Fruit fly (Drosophila melanogaster) whole organism, embryonic: ENCODE data around the gene UbcE2H.

ENCODE experiments used
- Awh ChIP-seq: fragments of 200-800 bp; sonication (Bioruptor generic); IDR thresholded peaks from 2 replicates; pipeline ENCODE4, ENCODE4 v1.3.6; 2022; ENCODE audit warnings: missing biosample characterization, missing genetic modification characterization
- B-H1 ChIP-seq: fragments of 200-800 bp; sonication (Bioruptor generic); IDR thresholded peaks from 3 replicates; pipeline ENCODE4 v1.3.6; 2022; ENCODE audit warnings: missing biosample characterization, missing genetic modification characterization
- C15 ChIP-seq: fragments of 200-800 bp; sonication (Bioruptor generic); IDR thresholded peaks from 3 replicates; pipeline ENCODE4 v1.3.6; 2022; ENCODE audit warnings: missing biosample characterization, missing genetic modification characterization
- CG10274 ChIP-seq: fragments of 200-800 bp; sonication (Bioruptor generic); optimal IDR thresholded peaks from 3 replicates; lab custom pipeline; 2017; ENCODE audit warnings: missing biosample characterization, mild to moderate bottlenecking, missing genetic modification characterization
- CG10366 ChIP-seq: fragments of 200-800 bp; sonication (Bioruptor generic); IDR thresholded peaks from 2 replicates; pipeline ENCODE4 v1.3.6; 2022; ENCODE audit warnings: missing biosample characterization, missing genetic modification characterization
- CG10565 ChIP-seq: fragments of 200-800 bp; sonication (Bioruptor generic); optimal IDR thresholded peaks from 3 replicates; lab custom pipeline; 2016; ENCODE audit warnings: missing biosample characterization, mild to moderate bottlenecking, missing genetic modification characterization
- CG11085 ChIP-seq: fragments of 200-800 bp; sonication (Bioruptor generic); IDR thresholded peaks from 2 replicates; pipeline ENCODE4 v1.3.6; 2022; ENCODE audit warnings: missing biosample characterization, missing genetic modification characterization
- CG11456 ChIP-seq: fragments of 200-800 bp; sonication (Bioruptor generic); IDR thresholded peaks from 3 replicates; pipeline ENCODE4 v1.3.6; 2022; ENCODE audit warnings: missing biosample characterization, missing genetic modification characterization
- CG13287 ChIP-seq: fragments of 200-800 bp; sonication (Bioruptor generic); IDR thresholded peaks from 2 replicates; pipeline ENCODE4 v1.3.6; 2022; ENCODE audit warnings: missing biosample characterization, missing genetic modification characterization; ENCODE audit not compliant: partially characterized antibody
- CG15011 ChIP-seq: fragments of 200-800 bp; sonication (Bioruptor generic); optimal IDR thresholded peaks from 3 replicates; lab custom pipeline; 2018; ENCODE audit warnings: missing biosample characterization, mild to moderate bottlenecking, missing genetic modification characterization
- CG16813 ChIP-seq: fragments of 200-800 bp; sonication (Bioruptor generic); IDR thresholded peaks from 3 replicates; pipeline ENCODE4 v1.3.6; 2022; ENCODE audit warnings: missing biosample characterization, missing genetic modification characterization; ENCODE audit not compliant: partially characterized antibody
- CG17912 ChIP-seq: fragments of 200-800 bp; sonication (Bioruptor generic); optimal IDR thresholded peaks from 2 replicates; lab custom pipeline; 2018; ENCODE audit warnings: missing biosample characterization, mild to moderate bottlenecking, missing genetic modification characterization
- CG2875 ChIP-seq: fragments of 200-800 bp; sonication (Bioruptor generic); optimal IDR thresholded peaks from 2 replicates; lab custom pipeline; 2017; ENCODE audit warnings: missing biosample characterization, mild to moderate bottlenecking, missing genetic modification characterization, missing genetic modification reagents
- CG34376 ChIP-seq: fragments of 200-800 bp; sonication (Bioruptor generic); optimal IDR thresholded peaks from 2 replicates; lab custom pipeline; 2018; ENCODE audit warnings: missing biosample characterization, mild to moderate bottlenecking, missing genetic modification characterization
- CG42726 ChIP-seq: fragments of 200-800 bp; sonication (Bioruptor generic); IDR thresholded peaks from 2 replicates; pipeline ENCODE4 v1.3.6; 2022; ENCODE audit warnings: missing biosample characterization, missing genetic modification characterization; ENCODE audit not compliant: partially characterized antibody
- CG43689 ChIP-seq: fragments of 200-800 bp; sonication (Bioruptor generic); IDR thresholded peaks from 2 replicates; pipeline ENCODE4 v1.3.6; 2022; ENCODE audit warnings: missing biosample characterization, missing genetic modification characterization
- CG4617 ChIP-seq: fragments of 200-800 bp; sonication (Bioruptor generic); optimal IDR thresholded peaks from 3 replicates; lab custom pipeline; 2016; ENCODE audit warnings: missing biosample characterization, missing genetic modification characterization, borderline replicate concordance
- CG4820 ChIP-seq: fragments of 200-800 bp; sonication (Bioruptor generic); optimal IDR thresholded peaks from 3 replicates; lab custom pipeline; 2016; ENCODE audit warnings: missing biosample characterization, missing genetic modification characterization
- CG6272 ChIP-seq: fragments of 200-800 bp; sonication (Bioruptor generic); IDR thresholded peaks from 2 replicates; pipeline ENCODE4 v1.3.6; 2022; ENCODE audit warnings: missing biosample characterization, missing genetic modification characterization
- CG6689 ChIP-seq: fragments of 200-800 bp; sonication (Bioruptor generic); IDR thresholded peaks from 2 replicates; pipeline ENCODE4 v1.3.6; 2022; ENCODE audit warnings: missing biosample characterization, missing genetic modification characterization
- CG8281 ChIP-seq: fragments of 200-800 bp; sonication (Bioruptor generic); optimal IDR thresholded peaks from 2 replicates; lab custom pipeline; 2018; ENCODE audit warnings: missing biosample characterization, mild to moderate bottlenecking, missing genetic modification characterization, moderate library complexity
- CG9437 ChIP-seq: fragments of 200-800 bp; sonication (Bioruptor generic); optimal IDR thresholded peaks from 2 replicates; lab custom pipeline; 2018; ENCODE audit warnings: missing biosample characterization, mild to moderate bottlenecking, missing genetic modification characterization
- Camta ChIP-seq: fragments of 200-800 bp; sonication (Bioruptor generic); optimal IDR thresholded peaks from 2 replicates; lab custom pipeline; 2016; ENCODE audit warnings: missing biosample characterization, missing genetic modification characterization
- CkIIα-i1 ChIP-seq: fragments of 200-800 bp; sonication (Bioruptor generic); IDR thresholded peaks from 2 replicates; pipeline ENCODE4 v1.3.6; 2022; ENCODE audit warnings: missing biosample characterization, missing genetic modification characterization
- CoRest ChIP-seq: fragments of 200-800 bp; sonication (Bioruptor generic); optimal IDR thresholded peaks from 3 replicates; lab custom pipeline; 2018; ENCODE audit warnings: missing biosample characterization, mild to moderate bottlenecking, missing genetic modification characterization, moderate library complexity
- D ChIP-seq, 2 experiments: fragments of 200-800 bp in 1 of 2; fragments of >200 bp in 1 of 2; sonication (Bioruptor generic) in 1 of 2; optimal IDR thresholded peaks; 2 replicates in 1 of 2; 3 replicates in 1 of 2; lab custom pipeline; 2017; ENCODE audit warnings: mild to moderate bottlenecking in 1 of 2, missing biosample characterization in 1 of 2, missing genetic modification characterization in 1 of 2, missing genetic modification reagents in 1 of 2
- Eip74EF ChIP-seq, 2 experiments: fragments of 200-800 bp in 1 of 2; fragments of >200 bp in 1 of 2; sonication (Bioruptor generic) in 1 of 2; optimal IDR thresholded peaks; 2 replicates each; lab custom pipeline; 2017 to 2019; ENCODE audit warnings: missing biosample characterization in 2 of 2, missing genetic modification characterization in 2 of 2, mild to moderate bottlenecking in 1 of 2, moderate library complexity in 1 of 2
- Hmr ChIP-seq: fragments of 200-800 bp; sonication (Bioruptor generic); optimal IDR thresholded peaks from 3 replicates; lab custom pipeline; 2017; ENCODE audit warnings: mild to moderate bottlenecking, missing biosample characterization, missing genetic modification reagents, missing genetic modification characterization
- MBD-R2 ChIP-seq: fragments of 200-800 bp; sonication (Bioruptor generic); IDR thresholded peaks from 2 replicates; pipeline ENCODE4 v1.3.6; 2022; ENCODE audit warnings: missing biosample characterization, missing genetic modification characterization
- NC2β ChIP-seq: fragments of 200-800 bp; sonication (Bioruptor generic); optimal IDR thresholded peaks from 2 replicates; lab custom pipeline; 2016; ENCODE audit warnings: missing biosample characterization, missing genetic modification characterization
- NfI ChIP-seq: fragments of 200-800 bp; sonication (Bioruptor generic); optimal IDR thresholded peaks from 3 replicates; lab custom pipeline; 2018; ENCODE audit warnings: missing biosample characterization, mild to moderate bottlenecking, missing genetic modification characterization, moderate library complexity
- Optix ChIP-seq: fragments of 200-800 bp; sonication (Bioruptor generic); IDR thresholded peaks from 3 replicates; pipeline ENCODE4 v1.3.6; 2022; ENCODE audit warnings: missing biosample characterization, missing genetic modification characterization
- Six4 ChIP-seq: fragments of 200-800 bp; sonication (Bioruptor generic); optimal IDR thresholded peaks from 2 replicates; lab custom pipeline; 2016; ENCODE audit warnings: missing biosample characterization, missing genetic modification characterization
- Sry-δ ChIP-seq: fragments of 200-800 bp; sonication (Bioruptor generic); optimal IDR thresholded peaks from 2 replicates; lab custom pipeline; 2016; ENCODE audit warnings: missing biosample characterization, missing genetic modification characterization
- Ssrp ChIP-seq: fragments of 200-800 bp; sonication (Bioruptor generic); optimal IDR thresholded peaks from 2 replicates; lab custom pipeline; 2018; ENCODE audit warnings: missing biosample characterization, mild to moderate bottlenecking, missing genetic modification characterization, moderate library complexity
- br ChIP-seq: fragments of >200 bp; optimal IDR thresholded peaks from 2 replicates; lab custom pipeline; 2017
- btn ChIP-seq: fragments of 200-800 bp; sonication (Bioruptor generic); optimal IDR thresholded peaks from 2 replicates; lab custom pipeline; 2016; ENCODE audit warnings: missing biosample characterization, missing genetic modification characterization
- cg ChIP-seq: fragments of 200-800 bp; sonication (Bioruptor generic); optimal IDR thresholded peaks from 3 replicates; lab custom pipeline; 2019; ENCODE audit warnings: missing biosample characterization, mild to moderate bottlenecking, missing genetic modification characterization, moderate library complexity
- dati ChIP-seq: fragments of 200-800 bp; sonication (Bioruptor generic); IDR thresholded peaks from 2 replicates; pipeline ENCODE4 v1.3.6; 2022; ENCODE audit warnings: missing biosample characterization, missing genetic modification characterization
- dm ChIP-seq: fragments of 200-800 bp; sonication (Bioruptor generic); optimal IDR thresholded peaks from 3 replicates; lab custom pipeline; 2016; ENCODE audit warnings: missing biosample characterization, missing genetic modification characterization
- dmrt99B ChIP-seq: fragments of 200-800 bp; sonication (Bioruptor generic); optimal IDR thresholded peaks from 2 replicates; lab custom pipeline; 2018; ENCODE audit warnings: missing biosample characterization, mild to moderate bottlenecking, missing genetic modification characterization, moderate library complexity
- dysf ChIP-seq: fragments of 200-800 bp; sonication (Bioruptor generic); IDR thresholded peaks from 3 replicates; pipeline ENCODE4 v1.3.6; 2022; ENCODE audit warnings: missing biosample characterization, missing genetic modification characterization
- ftz-f1 ChIP-seq: fragments of 200-800 bp; sonication (Bioruptor generic); optimal IDR thresholded peaks from 2 replicates; lab custom pipeline; 2016; ENCODE audit warnings: missing biosample characterization, missing genetic modification characterization
- gce ChIP-seq: fragments of 200-800 bp; sonication (Bioruptor generic); IDR thresholded peaks from 3 replicates; pipeline ENCODE4 v1.3.6; 2022; ENCODE audit warnings: missing biosample characterization, missing genetic modification characterization
- gsb ChIP-seq: fragments of 200-800 bp; sonication (Bioruptor generic); IDR thresholded peaks from 2 replicates; pipeline ENCODE4 v1.3.6; 2022; ENCODE audit warnings: missing biosample characterization, missing genetic modification characterization
- lbe ChIP-seq: fragments of 200-800 bp; sonication (Bioruptor generic); optimal IDR thresholded peaks from 2 replicates; lab custom pipeline; 2016; ENCODE audit warnings: missing biosample characterization, mild to moderate bottlenecking, missing genetic modification characterization
- mld ChIP-seq: fragments of 200-800 bp; sonication (Bioruptor generic); IDR thresholded peaks from 3 replicates; pipeline ENCODE4 v1.3.6; 2022; ENCODE audit warnings: missing biosample characterization, missing genetic modification characterization; ENCODE audit not compliant: partially characterized antibody
- pros ChIP-seq: fragments of 200-800 bp; sonication (Bioruptor generic); optimal IDR thresholded peaks from 3 replicates; lab custom pipeline; 2019; ENCODE audit warnings: missing biosample characterization, mild to moderate bottlenecking, missing genetic modification characterization, moderate library complexity
- pzg ChIP-seq: fragments of 200-800 bp; sonication (Bioruptor generic); optimal IDR thresholded peaks from 3 replicates; lab custom pipeline; 2018; ENCODE audit warnings: missing biosample characterization, mild to moderate bottlenecking, missing genetic modification characterization, moderate library complexity
- rib ChIP-seq: fragments of 200-800 bp; sonication (Bioruptor generic); IDR thresholded peaks from 2 replicates; pipeline ENCODE4 v1.3.6; 2022; ENCODE audit warnings: missing biosample characterization, missing genetic modification characterization
- tx ChIP-seq: fragments of 200-800 bp; sonication (Bioruptor generic); optimal IDR thresholded peaks from 2 replicates; lab custom pipeline; 2016; ENCODE audit warnings: missing biosample characterization, missing genetic modification characterization

Gene UbcE2H

dm6 chrX:8063223-8063674 is 30.6 kb downstream of the UbcE2H start (continued):
- TF ChIP-seq CG13287 (GFP tag; lab: Robert Waterston, UW), result 0 out of 2 replicates have a peak, but pooled peaks have one; percentile 19
- TF ChIP-seq CG42726 (GFP tag; lab: Robert Waterston, UW), result no peak
- no peak for TF ChIP-seq Awh (GFP tag; lab: Robert Waterston, UW)
- TF ChIP-seq CG16813 (GFP tag; lab: Robert Waterston, UW), result no peak
- no peak for TF ChIP-seq mld (GFP tag; lab: Robert Waterston, UW)
- TF ChIP-seq Six4 (GFP tag; lab: Kevin White, UChicago), result no peak
- no peak for TF ChIP-seq NC2β (GFP tag; lab: Kevin White, UChicago)
- no peak for TF ChIP-seq dmrt99B (tag; lab: Kevin White, UChicago)
- no peak for TF ChIP-seq Sry-δ (GFP tag; lab: Kevin White, UChicago)
- no peak for TF ChIP-seq btn (GFP tag; lab: Kevin White, UChicago)
- no peak for TF ChIP-seq rib
- TF ChIP-seq lbe (GFP tag; lab: Kevin White, UChicago), result peak; percentile 36
- TF ChIP-seq pzg (GFP tag; lab: Kevin White, UChicago), result no peak
- no peak for TF ChIP-seq CG6689 (GFP tag; lab: Robert Waterston, UW)
- peak; percentile 22 for TF ChIP-seq CG34376
- no peak for TF ChIP-seq D (optimal IDR thresholded peaks at IDR 0.05; lab: Kevin White, UChicago)
- no peak for TF ChIP-seq D (GFP tag; optimal IDR thresholded peaks at IDR 0.05; lab: Kevin White, UChicago)
- TF ChIP-seq gce (GFP tag; lab: Robert Waterston, UW), result no peak
- no peak for TF ChIP-seq CG11456
- TF ChIP-seq CG4617 (GFP tag; lab: Kevin White, UChicago), result no peak
- TF ChIP-seq CG11085 (GFP tag; lab: Robert Waterston, UW), result no peak
- TF ChIP-seq NfI (GFP tag; lab: Kevin White, UChicago), result no peak
- TF ChIP-seq Camta (GFP tag; lab: Kevin White, UChicago), result no peak
- TF ChIP-seq dm (GFP tag; lab: Kevin White, UChicago), result peak; percentile 5
- TF ChIP-seq CG10565 (GFP tag; lab: Kevin White, UChicago), result no peak
- peak in 1 of 2 experiments; percentile 96 for TF ChIP-seq Eip74EF (GFP tag; optimal IDR thresholded peaks at IDR 0.05; lab: Kevin White, UChicago)
- no peak for TF ChIP-seq CkIIα-i1 (GFP tag; lab: Robert Waterston, UW)
- TF ChIP-seq CG17912, result no peak
- TF ChIP-seq CG15011 (GFP tag; lab: Kevin White, UChicago), result no peak
- no peak for TF ChIP-seq C15
- TF ChIP-seq MBD-R2, result no peak
- no peak for TF ChIP-seq pros (GFP tag; lab: Kevin White, UChicago)
- no peak for TF ChIP-seq Ssrp
- TF ChIP-seq CG2875 (GFP tag; lab: Kevin White, UChicago), result no peak
- TF ChIP-seq CG4820 (GFP tag; lab: Kevin White, UChicago), result no peak
- no peak for TF ChIP-seq dysf (GFP tag; lab: Robert Waterston, UW)
- no peak for TF ChIP-seq Hmr (GFP tag; lab: Kevin White, UChicago)
- no peak for TF ChIP-seq ftz-f1 (GFP tag; lab: Kevin White, UChicago)
- no peak for TF ChIP-seq CoRest
- no peak for TF ChIP-seq dati (GFP tag; lab: Robert Waterston, UW)
- TF ChIP-seq CG8281, result no peak
- no peak for TF ChIP-seq B-H1
- peak; percentile 63 for TF ChIP-seq cg
- no peak for TF ChIP-seq Optix (GFP tag; lab: Robert Waterston, UW)
- no peak for TF ChIP-seq CG10274
- TF ChIP-seq tx, result no peak
- TF ChIP-seq CG43689, result no peak
- no peak for TF ChIP-seq gsb (GFP tag; lab: Robert Waterston, UW)
- TF ChIP-seq CG9437, result peak; percentile 5
- TF ChIP-seq CG10366, result no peak
- no peak for TF ChIP-seq br (lab: Kevin White, UChicago)
- no peak for TF ChIP-seq CG6272 (GFP tag; lab: Robert Waterston, UW)
